Worm (Caenorhabditis elegans) whole organism, L1 larva: ENCODE measurements around the gene clec-194.
"Not testable (repeated sequence)": the region's sequence is repeated elsewhere in the genome, so short reads cannot be mapped to it uniquely, and the experiment has no call there.

ENCODE experiments used
- ceh-63 ChIP-seq: fragments of 200-800 bp; sonication (Bioruptor generic); optimal IDR thresholded peaks from 2 replicates; lab custom pipeline; 2018; ENCODE audit warnings: mild to moderate bottlenecking, missing genetic modification characterization, missing compliant biosample characterization
- efl-3 ChIP-seq: fragments of 200-800 bp; sonication (Bioruptor generic); optimal IDR thresholded peaks from 2 replicates; lab custom pipeline; 2018; ENCODE audit warnings: mild to moderate bottlenecking, missing genetic modification characterization, missing compliant biosample characterization
- elt-2 ChIP-seq: sonication (generic microtip); optimal IDR thresholded peaks from 2 replicates; lab custom pipeline; 2016; ENCODE audit warnings: missing genetic modification characterization, mild to moderate bottlenecking, inconsistent platforms, missing compliant biosample characterization, missing genetic modification reagents
- elt-3 ChIP-seq, 6 experiments: fragments of 150-350 bp in 1 of 6; sonication (generic microtip); optimal IDR thresholded peaks; 2 replicates each; lab custom pipeline; 2017 to 2018; ENCODE audit warnings: missing biosample characterization in 6 of 6, missing genetic modification characterization in 6 of 6, inconsistent platforms in 1 of 6
- lin-13 ChIP-seq: fragments of 150-350 bp; optimal IDR thresholded peaks from 2 replicates; lab custom pipeline; 2014; ENCODE audit warnings: missing biosample characterization, missing genetic modification reagents, missing genetic modification characterization
- mdl-1 ChIP-seq, 2 experiments: fragments of 150-350 bp; optimal IDR thresholded peaks; 2 replicates each; lab custom pipeline; 2014 to 2017; ENCODE audit warnings: missing biosample characterization in 2 of 2, missing genetic modification characterization in 2 of 2, inconsistent platforms in 1 of 2
- nhr-71 ChIP-seq: sonication (generic microtip); optimal IDR thresholded peaks from 2 replicates; lab custom pipeline; 2016; ENCODE audit warnings: mild to moderate bottlenecking, missing genetic modification characterization, moderate library complexity, missing compliant biosample characterization
- pqm-1 ChIP-seq: sonication (generic microtip); optimal IDR thresholded peaks from 3 replicates; lab custom pipeline; 2017; ENCODE audit warnings: missing biosample characterization, missing genetic modification characterization
- zag-1 ChIP-seq: fragments of 150-350 bp; optimal IDR thresholded peaks from 2 replicates; lab custom pipeline; 2014; ENCODE audit warnings: missing biosample characterization, missing genetic modification characterization

ce11 chrIV:16842873-16843272, 11.4 kb downstream of the clec-194 start, which contains the start of gene Y116A8A.150:
- not testable (repeated sequence) for TF ChIP-seq pqm-1 (tag; lab: Kevin White, UChicago); zag-1 (tag; lab: Kevin White, UChicago); efl-3 (GFP tag; lab: Kevin White, UChicago); ceh-63 (GFP tag; lab: Kevin White, UChicago); elt-3 (tag; optimal IDR thresholded peaks at IDR 0.05; lab: Kevin White, UChicago); lin-13 (GFP tag; lab: Kevin White, UChicago); nhr-71 (tag; lab: Kevin White, UChicago); mdl-1 (tag; optimal IDR thresholded peaks at IDR 0.05; lab: Kevin White, UChicago); elt-2 (tag; lab: Kevin White, UChicago)
